Worm (Caenorhabditis elegans): ENCODE results near the gene col-36.

Gene col-36

DNA sequence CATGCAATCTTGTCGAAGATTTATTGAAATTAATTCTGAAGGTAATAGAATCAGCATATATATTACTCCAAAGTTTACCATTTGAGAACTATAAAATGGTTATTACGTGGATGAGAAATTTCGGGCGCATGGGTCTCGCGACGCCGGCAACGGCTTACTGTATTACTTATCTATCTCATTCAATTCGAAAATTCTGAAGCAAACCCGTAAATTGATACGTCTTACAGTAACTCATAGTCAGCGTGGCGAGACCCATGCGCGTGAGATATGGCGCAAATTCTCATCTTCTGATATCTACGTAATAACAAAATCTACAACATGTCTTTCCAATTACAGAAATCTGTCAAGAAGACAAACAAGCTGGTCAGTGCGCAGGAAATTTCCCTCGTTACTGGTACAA is 49.1 kb downstream of the col-36 start:
- TF ChIP-seq nhr-25 (tag; optimal IDR thresholded peaks at IDR 0.05; ENCODE audit: borderline replicate concordance, insufficient read depth), result no peak
- TF ChIP-seq fos-1 (tag; optimal IDR thresholded peaks at IDR 0.05), result no peak
- no peak for TF ChIP-seq set-16 (GFP tag; IDR thresholded peaks at IDR 0.05)
- peak; percentile 93 for TF ChIP-seq aha-1 (tag)
- no peak for TF ChIP-seq nhr-11 (tag; optimal IDR thresholded peaks at IDR 0.05)
- TF ChIP-seq pha-4 (GFP tag; IDR thresholded peaks at IDR 0.05), result no peak
- no peak for TF ChIP-seq pha-4 (tag; optimal IDR thresholded peaks at IDR 0.05)
